Worm (Caenorhabditis elegans) whole organism, early embryonic: ENCODE results near the gene srh-141.

Experiments
- B0310.2 ChIP-seq: sonication (generic microtip); optimal IDR thresholded peaks from 2 replicates; lab custom pipeline; 2016; ENCODE audit warnings: mild to moderate bottlenecking, missing genetic modification characterization, missing compliant biosample characterization
- F13C5.2 ChIP-seq: sonication (generic microtip); optimal IDR thresholded peaks from 2 replicates; lab custom pipeline; 2017; ENCODE audit warnings: mild to moderate bottlenecking, missing genetic modification characterization, inconsistent platforms, missing compliant biosample characterization
- ama-1 ChIP-seq: fragments of 150-350 bp; optimal IDR thresholded peaks from 2 replicates; lab custom pipeline; 2014
- ceh-36 ChIP-seq: sonication (generic microtip); optimal IDR thresholded peaks from 2 replicates; lab custom pipeline; 2016; ENCODE audit warnings: missing genetic modification characterization, inconsistent platforms, missing compliant biosample characterization
- ets-7 ChIP-seq: sonication (generic microtip); optimal IDR thresholded peaks from 2 replicates; lab custom pipeline; 2016; ENCODE audit warnings: missing genotype, missing genetic modification characterization, missing compliant biosample characterization
- flt-1 ChIP-seq: fragments of 200-800 bp; sonication (Bioruptor generic); IDR thresholded peaks from 2 replicates; pipeline ENCODE4 v1.3.6; 2022; ENCODE audit warnings: missing genetic modification characterization, missing compliant biosample characterization
- hmbx-1 ChIP-seq: sonication (generic microtip); optimal IDR thresholded peaks from 2 replicates; lab custom pipeline; 2016; ENCODE audit warnings: mild to moderate bottlenecking, missing genetic modification characterization, missing compliant biosample characterization
- hmg-4 ChIP-seq: fragments of 200-800 bp; sonication (Bioruptor generic); optimal IDR thresholded peaks from 2 replicates; lab custom pipeline; 2018; ENCODE audit warnings: mild to moderate bottlenecking, missing genetic modification characterization, missing compliant biosample characterization
- hnd-1 ChIP-seq: sonication (generic microtip); optimal IDR thresholded peaks from 2 replicates; lab custom pipeline; 2016; ENCODE audit warnings: missing genetic modification characterization, missing compliant biosample characterization
- pes-1 ChIP-seq: fragments of 200-800 bp; sonication (Bioruptor generic); IDR thresholded peaks from 2 replicates; pipeline ENCODE4 v1.3.6; 2022; ENCODE audit warnings: missing genetic modification reagents, missing genetic modification characterization, missing compliant biosample characterization
- scrt-1 ChIP-seq: fragments of 200-800 bp; sonication (Bioruptor generic); IDR thresholded peaks from 2 replicates; pipeline ENCODE4 v1.3.6; 2022; ENCODE audit warnings: missing genetic modification characterization, missing compliant biosample characterization
- sea-1 ChIP-seq: fragments of 200-800 bp; sonication (Bioruptor generic); conservative IDR thresholded peaks from 2 replicates; pipeline ENCODE4 v1.3.6; 2022; ENCODE audit warnings: missing genetic modification characterization, missing compliant biosample characterization
- tbx-11 ChIP-seq: fragments of 200-800 bp; sonication (Bioruptor generic); IDR thresholded peaks from 2 replicates; pipeline ENCODE4 v1.3.6; 2022; ENCODE audit warnings: missing genetic modification characterization, missing compliant biosample characterization
- tra-4 ChIP-seq: sonication (generic microtip); optimal IDR thresholded peaks from 2 replicates; lab custom pipeline; 2017; ENCODE audit warnings: missing genetic modification characterization, missing compliant biosample characterization

DNA sequence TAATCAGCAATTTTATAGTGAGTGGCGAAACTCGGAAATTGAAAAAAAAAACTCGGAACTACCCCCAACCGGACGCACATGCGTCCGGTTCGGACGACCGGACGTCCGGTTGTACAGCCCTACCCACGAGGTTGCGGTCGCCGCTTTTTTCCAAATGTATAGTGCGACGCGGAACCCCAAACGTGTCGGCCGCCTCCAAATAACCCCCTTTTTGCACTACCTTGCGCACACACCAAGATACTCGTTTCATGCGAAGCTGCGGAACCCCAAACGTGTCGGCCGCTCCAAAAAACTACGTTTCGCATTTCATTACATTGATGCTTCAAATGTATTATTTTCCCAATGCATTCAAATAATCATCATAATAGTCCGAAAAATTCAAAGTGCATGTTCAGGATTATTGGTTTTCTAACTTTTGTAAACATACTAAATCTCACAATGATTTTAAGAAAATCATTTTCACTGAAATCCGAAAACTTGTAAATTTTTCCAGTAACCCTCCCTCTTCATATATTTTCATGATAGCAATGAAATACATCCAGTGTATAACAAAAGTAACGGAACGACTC lies 28.4 kb downstream of the srh-141 start, which contains the start of gene srw-35:
- TF ChIP-seq flt-1 (GFP tag; lab: Robert Waterston, UW) (no peak), F13C5.2 (tag; lab: Kevin White, UChicago) (no peak), B0310.2 (tag; lab: Kevin White, UChicago) (no peak), pes-1 (GFP tag; lab: Robert Waterston, UW) (no peak), hmbx-1 (tag; lab: Kevin White, UChicago) (no peak), ama-1 (no peak), ets-7 (tag; lab: Kevin White, UChicago) (no peak), ceh-36 (tag; lab: Kevin White, UChicago) (no peak), scrt-1 (GFP tag; lab: Robert Waterston, UW) (no peak), tbx-11 (GFP tag; lab: Robert Waterston, UW) (no peak), hnd-1 (tag; lab: Kevin White, UChicago) (no peak), tra-4 (tag; lab: Kevin White, UChicago) (no peak), sea-1 (no peak), hmg-4 (GFP tag; lab: Kevin White, UChicago) (no peak)
